Fruit fly (Drosophila melanogaster) whole organism, embryonic: ENCODE measurements around the gene Rip11.

Source experiments
- Ada2b ChIP-seq: fragments of 200-800 bp; sonication (Bioruptor generic); IDR thresholded peaks from 2 replicates; pipeline ENCODE4 v1.3.6; 2022; ENCODE audit warnings: missing biosample characterization, missing genetic modification characterization
- CG1024 ChIP-seq: fragments of 200-800 bp; sonication (Bioruptor generic); IDR thresholded peaks from 2 replicates; pipeline ENCODE4 v1.3.6; 2022; ENCODE audit warnings: missing biosample characterization, missing genetic modification characterization
- CG10267 ChIP-seq: fragments of 200-800 bp; sonication (Bioruptor generic); optimal IDR thresholded peaks from 2 replicates; lab custom pipeline; 2018; ENCODE audit warnings: missing biosample characterization, mild to moderate bottlenecking, missing genetic modification characterization, moderate library complexity
- CG10979 ChIP-seq: fragments of 200-800 bp; sonication (Bioruptor generic); optimal IDR thresholded peaks from 2 replicates; lab custom pipeline; 2018; ENCODE audit warnings: missing biosample characterization, mild to moderate bottlenecking, missing genetic modification characterization, moderate library complexity
- CG12391 ChIP-seq: fragments of 200-800 bp; sonication (Bioruptor generic); optimal IDR thresholded peaks from 3 replicates; lab custom pipeline; 2018; ENCODE audit warnings: missing biosample characterization, mild to moderate bottlenecking, missing genetic modification characterization, moderate library complexity
- CG14965 ChIP-seq: fragments of 200-800 bp; sonication (Bioruptor generic); optimal IDR thresholded peaks from 2 replicates; lab custom pipeline; 2016; ENCODE audit warnings: missing biosample characterization, missing genetic modification characterization, borderline replicate concordance
- CG1529 ChIP-seq: fragments of 200-800 bp; sonication (Bioruptor generic); optimal IDR thresholded peaks from 3 replicates; lab custom pipeline; 2018; ENCODE audit warnings: missing biosample characterization, missing genetic modification characterization
- CG15514 ChIP-seq: fragments of 200-800 bp; sonication (Bioruptor generic); optimal IDR thresholded peaks from 3 replicates; lab custom pipeline; 2017; ENCODE audit warnings: missing biosample characterization, missing genetic modification characterization, mild to moderate bottlenecking, moderate library complexity, missing genetic modification reagents
- CG15696 ChIP-seq: fragments of 200-800 bp; sonication (Bioruptor generic); optimal IDR thresholded peaks from 2 replicates; lab custom pipeline; 2019; ENCODE audit warnings: missing biosample characterization, mild to moderate bottlenecking, missing genetic modification characterization, moderate library complexity
- CG1602 ChIP-seq: fragments of 200-800 bp; sonication (Bioruptor generic); optimal IDR thresholded peaks from 3 replicates; lab custom pipeline; 2016; ENCODE audit warnings: missing biosample characterization, missing genetic modification characterization
- CG16863 ChIP-seq: fragments of 200-800 bp; sonication (Bioruptor generic); optimal IDR thresholded peaks from 3 replicates; lab custom pipeline; 2016; ENCODE audit warnings: missing biosample characterization, missing genetic modification characterization
- CG17359 ChIP-seq: fragments of 200-800 bp; sonication (Bioruptor generic); optimal IDR thresholded peaks from 3 replicates; lab custom pipeline; 2018; ENCODE audit warnings: missing biosample characterization, mild to moderate bottlenecking, missing genetic modification characterization, moderate library complexity
- CG17361 ChIP-seq: fragments of 200-800 bp; sonication (Bioruptor generic); IDR thresholded peaks from 3 replicates; pipeline ENCODE4 v1.3.6; 2022; ENCODE audit warnings: missing biosample characterization, missing genetic modification characterization
- CG32772 ChIP-seq: fragments of 200-800 bp; sonication (Bioruptor generic); IDR thresholded peaks from 2 replicates; pipeline ENCODE4 v1.3.6; 2022; ENCODE audit warnings: missing biosample characterization, missing genetic modification characterization
- CG33213 ChIP-seq: fragments of 200-800 bp; sonication (Bioruptor generic); optimal IDR thresholded peaks from 3 replicates; lab custom pipeline; 2016; ENCODE audit warnings: missing biosample characterization, missing genetic modification characterization
- CG3847 ChIP-seq: fragments of 200-800 bp; sonication (Bioruptor generic); IDR thresholded peaks from 2 replicates; pipeline ENCODE4 v1.3.6; 2022; ENCODE audit warnings: missing biosample characterization, missing genetic modification characterization
- CG42726 ChIP-seq: fragments of 200-800 bp; sonication (Bioruptor generic); IDR thresholded peaks from 2 replicates; pipeline ENCODE4 v1.3.6; 2022; ENCODE audit warnings: missing biosample characterization, missing genetic modification characterization; ENCODE audit not compliant: partially characterized antibody
- CG5245 ChIP-seq: fragments of 200-800 bp; sonication (Bioruptor generic); optimal IDR thresholded peaks from 3 replicates; lab custom pipeline; 2016; ENCODE audit warnings: missing biosample characterization, missing genetic modification characterization
- CG8281 ChIP-seq: fragments of 200-800 bp; sonication (Bioruptor generic); optimal IDR thresholded peaks from 2 replicates; lab custom pipeline; 2018; ENCODE audit warnings: missing biosample characterization, mild to moderate bottlenecking, missing genetic modification characterization, moderate library complexity
- Deaf1 ChIP-seq: fragments of 200-800 bp; optimal IDR thresholded peaks from 3 replicates; lab custom pipeline; 2019; ENCODE audit warnings: missing biosample characterization, mild to moderate bottlenecking, missing genetic modification characterization, moderate library complexity
- Dek ChIP-seq: fragments of 200-800 bp; sonication (Bioruptor generic); optimal IDR thresholded peaks from 3 replicates; lab custom pipeline; 2019; ENCODE audit warnings: missing biosample characterization, mild to moderate bottlenecking, missing genetic modification characterization, moderate library complexity
- Dfd ChIP-seq, 2 experiments: fragments of >200 bp; optimal IDR thresholded peaks; 2 replicates each; lab custom pipeline; 2017; ENCODE audit warnings: missing biosample characterization in 2 of 2, missing genetic modification characterization in 2 of 2
- Fer2 ChIP-seq: fragments of 200-800 bp; sonication (Bioruptor generic); optimal IDR thresholded peaks from 2 replicates; lab custom pipeline; 2018; ENCODE audit warnings: missing biosample characterization, mild to moderate bottlenecking, missing genetic modification characterization, moderate library complexity
- HmgZ ChIP-seq: fragments of 200-800 bp; sonication (Bioruptor generic); optimal IDR thresholded peaks from 2 replicates; lab custom pipeline; 2018; ENCODE audit warnings: missing biosample characterization, mild to moderate bottlenecking, missing genetic modification characterization
- Lhr ChIP-seq: fragments of 200-800 bp; sonication (Bioruptor generic); optimal IDR thresholded peaks from 3 replicates; lab custom pipeline; 2017; ENCODE audit warnings: mild to moderate bottlenecking, missing biosample characterization, missing genetic modification reagents, missing genetic modification characterization
- Taf1 ChIP-seq: fragments of 200-800 bp; sonication (Bioruptor generic); IDR thresholded peaks from 2 replicates; pipeline ENCODE4 v1.3.6; 2022; ENCODE audit warnings: missing biosample characterization, missing genetic modification characterization
- Vsx1 ChIP-seq: fragments of 200-800 bp; sonication (Bioruptor generic); optimal IDR thresholded peaks from 2 replicates; lab custom pipeline; 2017; ENCODE audit warnings: missing biosample characterization, mild to moderate bottlenecking, missing genetic modification characterization, missing genetic modification reagents
- aop ChIP-seq: fragments of 200-800 bp; sonication (Bioruptor generic); IDR thresholded peaks from 2 replicates; pipeline ENCODE4 v1.3.6; 2022; ENCODE audit warnings: missing biosample characterization, missing genetic modification characterization
- ase ChIP-seq: fragments of 200-800 bp; sonication (Bioruptor generic); IDR thresholded peaks from 3 replicates; pipeline ENCODE4 v1.3.6; 2022; ENCODE audit warnings: missing biosample characterization, missing genetic modification characterization
- bigmax ChIP-seq: fragments of 200-800 bp; sonication (Bioruptor generic); optimal IDR thresholded peaks from 2 replicates; lab custom pipeline; 2018; ENCODE audit warnings: missing biosample characterization, mild to moderate bottlenecking, missing genetic modification characterization
- cas ChIP-seq: fragments of 200-800 bp; sonication (Bioruptor generic); IDR thresholded peaks from 2 replicates; pipeline ENCODE4 v1.3.6; 2022; ENCODE audit warnings: missing biosample characterization, missing genetic modification characterization
- cg ChIP-seq: fragments of 200-800 bp; sonication (Bioruptor generic); optimal IDR thresholded peaks from 3 replicates; lab custom pipeline; 2019; ENCODE audit warnings: missing biosample characterization, mild to moderate bottlenecking, missing genetic modification characterization, moderate library complexity
- chm ChIP-seq: fragments of 200-800 bp; sonication (Bioruptor generic); IDR thresholded peaks from 2 replicates; pipeline ENCODE4 v1.3.6; 2022; ENCODE audit warnings: missing biosample characterization, missing genetic modification characterization
- crc ChIP-seq: fragments of 200-800 bp; sonication (Bioruptor generic); optimal IDR thresholded peaks from 2 replicates; lab custom pipeline; 2016; ENCODE audit warnings: missing biosample characterization, missing genetic modification characterization
- danr ChIP-seq: fragments of 200-800 bp; sonication (Bioruptor generic); IDR thresholded peaks from 2 replicates; pipeline ENCODE4 v1.3.6; 2022; ENCODE audit warnings: missing biosample characterization, missing genetic modification characterization
- emc ChIP-seq: fragments of 200-800 bp; sonication (Bioruptor generic); optimal IDR thresholded peaks from 2 replicates; lab custom pipeline; 2016; ENCODE audit warnings: missing biosample characterization, missing genetic modification characterization
- eyg ChIP-seq: fragments of 200-800 bp; sonication (Bioruptor generic); optimal IDR thresholded peaks from 3 replicates; lab custom pipeline; 2016; ENCODE audit warnings: missing biosample characterization, missing genetic modification characterization
- fd102C ChIP-seq: fragments of 200-800 bp; sonication (Bioruptor generic); optimal IDR thresholded peaks from 2 replicates; lab custom pipeline; 2018; ENCODE audit warnings: missing biosample characterization, mild to moderate bottlenecking, missing genetic modification characterization, moderate library complexity
- fu2 ChIP-seq: fragments of 200-800 bp; sonication (Bioruptor generic); optimal IDR thresholded peaks from 2 replicates; lab custom pipeline; 2016; ENCODE audit warnings: missing biosample characterization, missing genetic modification characterization
- gcm ChIP-seq: fragments of 200-800 bp; sonication (Bioruptor generic); optimal IDR thresholded peaks from 2 replicates; lab custom pipeline; 2019; ENCODE audit warnings: missing biosample characterization, mild to moderate bottlenecking, missing genetic modification characterization, moderate library complexity
- hb ChIP-seq: fragments of 200-800 bp; sonication (Bioruptor generic); IDR thresholded peaks from 3 replicates; pipeline ENCODE4 v1.3.6; 2022; ENCODE audit warnings: missing biosample characterization, missing genetic modification characterization; ENCODE audit not compliant: partially characterized antibody
- knrl ChIP-seq: fragments of 200-800 bp; sonication (Bioruptor generic); IDR thresholded peaks from 3 replicates; pipeline ENCODE4 v1.3.6; 2022; ENCODE audit warnings: missing biosample characterization, missing genetic modification characterization; ENCODE audit not compliant: partially characterized antibody
- maf-S ChIP-seq: fragments of 200-800 bp; sonication (Bioruptor generic); optimal IDR thresholded peaks from 2 replicates; lab custom pipeline; 2016; ENCODE audit warnings: missing biosample characterization, missing genetic modification characterization
- mld ChIP-seq: fragments of 200-800 bp; sonication (Bioruptor generic); IDR thresholded peaks from 3 replicates; pipeline ENCODE4 v1.3.6; 2022; ENCODE audit warnings: missing biosample characterization, missing genetic modification characterization; ENCODE audit not compliant: partially characterized antibody
- pfk ChIP-seq: fragments of 200-800 bp; sonication (Bioruptor generic); optimal IDR thresholded peaks from 2 replicates; lab custom pipeline; 2018; ENCODE audit warnings: missing biosample characterization, mild to moderate bottlenecking, missing genetic modification characterization, moderate library complexity
- psq ChIP-seq: fragments of 200-800 bp; sonication (Bioruptor generic); optimal IDR thresholded peaks from 2 replicates; lab custom pipeline; 2017; ENCODE audit warnings: missing biosample characterization, missing genetic modification characterization
- pzg ChIP-seq: fragments of 200-800 bp; sonication (Bioruptor generic); optimal IDR thresholded peaks from 3 replicates; lab custom pipeline; 2018; ENCODE audit warnings: missing biosample characterization, mild to moderate bottlenecking, missing genetic modification characterization, moderate library complexity
- sd ChIP-seq: fragments of 200-800 bp; sonication (Bioruptor generic); optimal IDR thresholded peaks from 3 replicates; lab custom pipeline; 2018; ENCODE audit warnings: missing biosample characterization, mild to moderate bottlenecking, missing genetic modification characterization, moderate library complexity
- tio ChIP-seq: fragments of 200-800 bp; sonication (Bioruptor generic); optimal IDR thresholded peaks from 2 replicates; lab custom pipeline; 2017; ENCODE audit warnings: missing biosample characterization, missing genetic modification characterization, inconsistent platforms
- trem ChIP-seq: fragments of 200-800 bp; optimal IDR thresholded peaks from 3 replicates; lab custom pipeline; 2019; ENCODE audit warnings: missing biosample characterization, mild to moderate bottlenecking, missing genetic modification characterization, moderate library complexity

Rip11 gene

DNA sequence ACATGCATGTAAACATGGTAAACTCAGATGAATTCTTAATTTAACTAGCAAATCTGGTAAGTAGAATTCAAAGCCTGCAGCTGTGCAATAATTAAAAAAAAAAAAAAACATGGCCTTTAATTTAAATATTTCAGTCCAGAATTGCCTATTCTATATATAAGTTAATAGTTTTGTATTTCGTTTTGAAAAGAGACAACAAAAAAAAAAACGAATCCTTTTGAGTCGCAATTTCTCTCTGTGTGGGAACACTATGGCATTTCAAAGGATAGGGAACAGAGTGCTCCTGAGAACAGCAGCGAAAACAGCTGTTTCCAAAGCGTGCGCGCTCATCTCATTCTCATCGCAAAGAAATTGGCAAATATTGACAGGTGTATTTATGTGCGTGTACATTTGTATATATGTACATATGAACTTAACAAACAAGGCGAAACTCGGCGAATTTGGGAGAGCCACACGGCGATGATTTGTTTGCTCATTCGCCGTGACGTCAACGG is 1.7 kb downstream of the Rip11 start (continued):
- peak; percentile 76 for TF ChIP-seq CG10979 (tag; lab: Kevin White, UChicago)
- TF ChIP-seq fd102C: peak; percentile 53
- no peak for TF ChIP-seq CG14965
- no peak for TF ChIP-seq CG33213 (GFP tag; lab: Kevin White, UChicago)
- no peak for TF ChIP-seq emc (GFP tag; lab: Kevin White, UChicago)
- TF ChIP-seq sd (tag; lab: Kevin White, UChicago): no peak
- TF ChIP-seq CG12391 (tag; lab: Kevin White, UChicago): peak; percentile 67
- no peak; the same call in 1 of the 2 replicates for TF ChIP-seq danr (GFP tag; lab: Robert Waterston, UW)
- peak; percentile 31; the same call in 1 of the 2 replicates for TF ChIP-seq cas
- TF ChIP-seq CG17361 (GFP tag; lab: Robert Waterston, UW): peak; percentile 35; the same call in 1 of the 3 replicates
- peak; percentile 31 for TF ChIP-seq Dek (tag; lab: Kevin White, UChicago)
- TF ChIP-seq ase (GFP tag; lab: Robert Waterston, UW): 0 out of 3 replicates have a peak, but pooled peaks have one; percentile 30
- no peak for TF ChIP-seq Lhr
- TF ChIP-seq pfk (GFP tag; lab: Kevin White, UChicago): peak; percentile 24
- peak; percentile 52 for TF ChIP-seq CG1529 (GFP tag; lab: Kevin White, UChicago)
- peak; percentile 43 for TF ChIP-seq gcm (GFP tag; lab: Kevin White, UChicago)
- no peak for TF ChIP-seq Dfd (GFP tag; optimal IDR thresholded peaks at IDR 0.05; lab: Kevin White, UChicago)
- no peak for TF ChIP-seq crc
- no peak for TF ChIP-seq cg (GFP tag; lab: Kevin White, UChicago)
- TF ChIP-seq CG16863 (GFP tag; lab: Kevin White, UChicago): peak; percentile 15
- no peak for TF ChIP-seq mld (GFP tag; lab: Robert Waterston, UW)
- no peak for TF ChIP-seq CG3847 (GFP tag; lab: Robert Waterston, UW)
- no peak for TF ChIP-seq Taf1
- TF ChIP-seq CG1602 (GFP tag; lab: Kevin White, UChicago): peak; percentile 50
- TF ChIP-seq trem (tag; lab: Kevin White, UChicago): peak; percentile 38
- TF ChIP-seq CG1024: no peak; the same call in 1 of the 2 replicates
- TF ChIP-seq CG8281 (tag; lab: Kevin White, UChicago): no peak
- peak; percentile 11 for TF ChIP-seq fu2
- TF ChIP-seq maf-S: no peak
- no peak for TF ChIP-seq bigmax (GFP tag; lab: Kevin White, UChicago)
- no peak for TF ChIP-seq Ada2b (GFP tag; lab: Robert Waterston, UW)
- TF ChIP-seq aop (GFP tag; lab: Robert Waterston, UW): no peak
- TF ChIP-seq hb: no peak
- TF ChIP-seq CG32772 (GFP tag; lab: Robert Waterston, UW): peak; percentile 41; the same call in 1 of the 2 replicates
- no peak for TF ChIP-seq pzg (GFP tag; lab: Kevin White, UChicago)
- TF ChIP-seq CG15696 (tag; lab: Kevin White, UChicago): peak; percentile 41
- no peak for TF ChIP-seq tio (GFP tag; lab: Kevin White, UChicago)
- peak; percentile 19 for TF ChIP-seq Vsx1
- peak; percentile 39 for TF ChIP-seq CG5245
- peak; percentile 42 for TF ChIP-seq CG15514
- TF ChIP-seq chm: no peak
- TF ChIP-seq eyg (GFP tag; lab: Kevin White, UChicago): no peak
- TF ChIP-seq CG42726 (GFP tag; lab: Robert Waterston, UW): no peak
- no peak for TF ChIP-seq Fer2 (tag; lab: Kevin White, UChicago)
- TF ChIP-seq knrl (GFP tag; lab: Robert Waterston, UW): no peak
- TF ChIP-seq psq: peak; percentile 25
- no peak for TF ChIP-seq HmgZ (tag; lab: Kevin White, UChicago)
- TF ChIP-seq Deaf1 (tag; lab: Kevin White, UChicago): peak; percentile 12
- TF ChIP-seq CG17359 (tag; lab: Kevin White, UChicago): peak; percentile 66
- TF ChIP-seq CG10267 (tag; lab: Kevin White, UChicago): peak; percentile 62
